Fruit fly (Drosophila melanogaster) whole organism, embryonic: ENCODE data around the gene eys.
A peak's percentile ranks its signal among the peaks of the same experiment; 100 is the strongest.

Experiments
- CG12942 ChIP-seq: fragments of 200-800 bp; sonication (Bioruptor generic); optimal IDR thresholded peaks from 3 replicates; lab custom pipeline; 2016; ENCODE audit warnings: missing biosample characterization, missing genetic modification characterization
- CG13287 ChIP-seq: fragments of 200-800 bp; sonication (Bioruptor generic); IDR thresholded peaks from 2 replicates; pipeline ENCODE4 v1.3.6; 2022; ENCODE audit warnings: missing biosample characterization, missing genetic modification characterization; ENCODE audit not compliant: partially characterized antibody
- CG13624 ChIP-seq: fragments of 200-800 bp; sonication (Bioruptor generic); optimal IDR thresholded peaks from 2 replicates; lab custom pipeline; 2016; ENCODE audit warnings: missing biosample characterization, missing genetic modification characterization
- CG13894 ChIP-seq: fragments of 200-800 bp; sonication (Bioruptor generic); optimal IDR thresholded peaks from 3 replicates; lab custom pipeline; 2018; ENCODE audit warnings: missing biosample characterization, mild to moderate bottlenecking, missing genetic modification characterization, moderate library complexity
- CG14965 ChIP-seq: fragments of 200-800 bp; sonication (Bioruptor generic); optimal IDR thresholded peaks from 2 replicates; lab custom pipeline; 2016; ENCODE audit warnings: missing biosample characterization, missing genetic modification characterization, borderline replicate concordance
- CG15011 ChIP-seq: fragments of 200-800 bp; sonication (Bioruptor generic); optimal IDR thresholded peaks from 3 replicates; lab custom pipeline; 2018; ENCODE audit warnings: missing biosample characterization, mild to moderate bottlenecking, missing genetic modification characterization
- CG1529 ChIP-seq: fragments of 200-800 bp; sonication (Bioruptor generic); optimal IDR thresholded peaks from 3 replicates; lab custom pipeline; 2018; ENCODE audit warnings: missing biosample characterization, missing genetic modification characterization
- CG17328 ChIP-seq: fragments of 200-800 bp; sonication (Bioruptor generic); IDR thresholded peaks from 2 replicates; pipeline ENCODE4 v1.3.6; 2022; ENCODE audit warnings: missing biosample characterization, missing genetic modification characterization
- CG30403 ChIP-seq: fragments of 200-800 bp; sonication (Bioruptor generic); optimal IDR thresholded peaks from 3 replicates; lab custom pipeline; 2016; ENCODE audit warnings: missing biosample characterization, missing genetic modification characterization
- CG32532 ChIP-seq: fragments of 200-800 bp; sonication (Bioruptor generic); IDR thresholded peaks from 2 replicates; pipeline ENCODE4 v1.3.6; 2022; ENCODE audit warnings: missing biosample characterization, missing genetic modification characterization
- CG4282 ChIP-seq: fragments of 200-800 bp; sonication (Bioruptor generic); optimal IDR thresholded peaks from 2 replicates; lab custom pipeline; 2016; ENCODE audit warnings: missing biosample characterization, missing genetic modification characterization
- CG4404 ChIP-seq: fragments of 200-800 bp; sonication (Bioruptor generic); IDR thresholded peaks from 2 replicates; pipeline ENCODE4 v1.3.6; 2022; ENCODE audit warnings: missing biosample characterization, missing genetic modification characterization
- CG4707 ChIP-seq: fragments of 200-800 bp; sonication (Bioruptor generic); optimal IDR thresholded peaks from 2 replicates; lab custom pipeline; 2018; ENCODE audit warnings: missing biosample characterization, mild to moderate bottlenecking, missing genetic modification characterization, moderate library complexity
- CG4854 ChIP-seq: fragments of 200-800 bp; sonication (Bioruptor generic); optimal IDR thresholded peaks from 2 replicates; lab custom pipeline; 2016; ENCODE audit warnings: missing biosample characterization, missing genetic modification characterization, inconsistent platforms
- CG7745 ChIP-seq: fragments of 200-800 bp; sonication (Bioruptor generic); optimal IDR thresholded peaks from 2 replicates; lab custom pipeline; 2018; ENCODE audit warnings: missing biosample characterization, mild to moderate bottlenecking, missing genetic modification characterization, moderate library complexity
- CG8281 ChIP-seq: fragments of 200-800 bp; sonication (Bioruptor generic); optimal IDR thresholded peaks from 2 replicates; lab custom pipeline; 2018; ENCODE audit warnings: missing biosample characterization, mild to moderate bottlenecking, missing genetic modification characterization, moderate library complexity
- CG8478 ChIP-seq: fragments of >200 bp; optimal IDR thresholded peaks from 2 replicates; lab custom pipeline; 2018
- CG9727 ChIP-seq: fragments of 200-800 bp; sonication (Bioruptor generic); optimal IDR thresholded peaks from 3 replicates; lab custom pipeline; 2017; ENCODE audit warnings: missing biosample characterization, mild to moderate bottlenecking, missing genetic modification characterization
- CG9932 ChIP-seq: fragments of 200-800 bp; sonication (Bioruptor generic); IDR thresholded peaks from 2 replicates; pipeline ENCODE4 v1.3.6; 2022; ENCODE audit warnings: missing biosample characterization, missing genetic modification characterization
- CHES-1-like ChIP-seq: fragments of 200-800 bp; sonication (Bioruptor generic); optimal IDR thresholded peaks from 2 replicates; lab custom pipeline; 2016; ENCODE audit warnings: missing biosample characterization, missing genetic modification characterization
- Dek ChIP-seq: fragments of 200-800 bp; sonication (Bioruptor generic); optimal IDR thresholded peaks from 3 replicates; lab custom pipeline; 2019; ENCODE audit warnings: missing biosample characterization, mild to moderate bottlenecking, missing genetic modification characterization, moderate library complexity
- Drgx ChIP-seq: fragments of 200-800 bp; sonication (Bioruptor generic); IDR thresholded peaks from 2 replicates; pipeline ENCODE4 v1.3.6; 2022; ENCODE audit warnings: missing biosample characterization, missing genetic modification characterization
- Ets97D ChIP-seq: fragments of 200-800 bp; sonication (Bioruptor generic); optimal IDR thresholded peaks from 3 replicates; lab custom pipeline; 2016; ENCODE audit warnings: missing biosample characterization, missing genetic modification characterization
- Fer3 ChIP-seq: fragments of 200-800 bp; sonication (Bioruptor generic); optimal IDR thresholded peaks from 2 replicates; lab custom pipeline; 2018; ENCODE audit warnings: missing biosample characterization, mild to moderate bottlenecking, missing genetic modification characterization, moderate library complexity
- HLH4C ChIP-seq: fragments of 200-800 bp; sonication (Bioruptor generic); IDR thresholded peaks from 3 replicates; pipeline ENCODE4 v1.3.6; 2022; ENCODE audit warnings: missing biosample characterization, missing genetic modification characterization; ENCODE audit not compliant: partially characterized antibody
- Hr39 ChIP-seq: fragments of >200 bp; optimal IDR thresholded peaks from 2 replicates; lab custom pipeline; 2017
- Jarid2 ChIP-seq: fragments of 200-800 bp; sonication (Bioruptor generic); optimal IDR thresholded peaks from 3 replicates; lab custom pipeline; 2017; ENCODE audit warnings: mild to moderate bottlenecking, missing biosample characterization, missing genetic modification reagents, missing genetic modification characterization
- Lim3 ChIP-seq: fragments of 200-800 bp; sonication (Bioruptor generic); IDR thresholded peaks from 2 replicates; pipeline ENCODE4 v1.3.6; 2022; ENCODE audit warnings: missing biosample characterization, missing genetic modification characterization
- MESR4 ChIP-seq: fragments of 200-800 bp; sonication (Bioruptor generic); optimal IDR thresholded peaks from 2 replicates; lab custom pipeline; 2018; ENCODE audit warnings: missing biosample characterization, mild to moderate bottlenecking, missing genetic modification characterization, moderate library complexity
- ac ChIP-seq: fragments of 200-800 bp; sonication (Bioruptor generic); optimal IDR thresholded peaks from 3 replicates; lab custom pipeline; 2017; ENCODE audit warnings: missing biosample characterization, mild to moderate bottlenecking, missing genetic modification characterization
- ara ChIP-seq: fragments of 200-800 bp; sonication (Bioruptor generic); IDR thresholded peaks from 2 replicates; pipeline ENCODE4 v1.3.6; 2022; ENCODE audit warnings: missing biosample characterization, missing genetic modification characterization
- ato ChIP-seq: fragments of 200-800 bp; sonication (Bioruptor generic); IDR thresholded peaks from 2 replicates; pipeline ENCODE4 v1.3.6; 2022; ENCODE audit warnings: missing biosample characterization, missing genetic modification characterization; ENCODE audit not compliant: partially characterized antibody
- az2 ChIP-seq: fragments of 200-800 bp; sonication (Bioruptor generic); optimal IDR thresholded peaks from 3 replicates; lab custom pipeline; 2016; ENCODE audit warnings: missing biosample characterization, missing genetic modification characterization
- bbx ChIP-seq: fragments of 200-800 bp; sonication (Bioruptor generic); IDR thresholded peaks from 2 replicates; pipeline ENCODE4 v1.3.6; 2022; ENCODE audit warnings: missing biosample characterization, missing genetic modification characterization; ENCODE audit not compliant: partially characterized antibody
- caup ChIP-seq: fragments of 200-800 bp; sonication (Bioruptor generic); optimal IDR thresholded peaks from 3 replicates; lab custom pipeline; 2017; ENCODE audit warnings: missing biosample characterization, mild to moderate bottlenecking, missing genetic modification characterization, moderate library complexity; ENCODE audit not compliant: severe bottlenecking
- chinmo ChIP-seq: fragments of 200-800 bp; sonication (Bioruptor generic); IDR thresholded peaks from 4 replicates; pipeline ENCODE4 v1.3.6; 2022; ENCODE audit warnings: missing biosample characterization, missing genetic modification characterization; ENCODE audit not compliant: partially characterized antibody
- croc ChIP-seq: fragments of 200-800 bp; sonication (Bioruptor generic); conservative IDR thresholded peaks from 3 replicates; pipeline ENCODE4 v1.3.6; 2022; ENCODE audit warnings: missing biosample characterization, missing genetic modification characterization
- fd102C ChIP-seq: fragments of 200-800 bp; sonication (Bioruptor generic); optimal IDR thresholded peaks from 2 replicates; lab custom pipeline; 2018; ENCODE audit warnings: missing biosample characterization, mild to moderate bottlenecking, missing genetic modification characterization, moderate library complexity
- hb ChIP-seq: fragments of 200-800 bp; sonication (Bioruptor generic); IDR thresholded peaks from 3 replicates; pipeline ENCODE4 v1.3.6; 2022; ENCODE audit warnings: missing biosample characterization, missing genetic modification characterization; ENCODE audit not compliant: partially characterized antibody
- maf-S ChIP-seq: fragments of 200-800 bp; sonication (Bioruptor generic); optimal IDR thresholded peaks from 2 replicates; lab custom pipeline; 2016; ENCODE audit warnings: missing biosample characterization, missing genetic modification characterization
- nau ChIP-seq: fragments of 200-800 bp; sonication (Bioruptor generic); optimal IDR thresholded peaks from 3 replicates; lab custom pipeline; 2017; ENCODE audit warnings: missing biosample characterization, mild to moderate bottlenecking, missing genetic modification characterization, missing genetic modification reagents
- nerfin-2 ChIP-seq: fragments of 200-800 bp; sonication (Bioruptor generic); IDR thresholded peaks from 2 replicates; pipeline ENCODE4 v1.3.6; 2022; ENCODE audit warnings: missing biosample characterization, missing genetic modification characterization; ENCODE audit not compliant: partially characterized antibody
- odd ChIP-seq: fragments of 200-800 bp; sonication (Bioruptor generic); optimal IDR thresholded peaks from 2 replicates; lab custom pipeline; 2017; ENCODE audit warnings: missing biosample characterization, mild to moderate bottlenecking, missing genetic modification characterization
- pzg ChIP-seq: fragments of 200-800 bp; sonication (Bioruptor generic); optimal IDR thresholded peaks from 3 replicates; lab custom pipeline; 2018; ENCODE audit warnings: missing biosample characterization, mild to moderate bottlenecking, missing genetic modification characterization, moderate library complexity
- row ChIP-seq: fragments of 200-800 bp; sonication (Bioruptor generic); IDR thresholded peaks from 3 replicates; pipeline ENCODE4 v1.3.6; 2022; ENCODE audit warnings: missing biosample characterization, missing genetic modification characterization
- slbo ChIP-seq: fragments of 200-800 bp; sonication (Bioruptor generic); IDR thresholded peaks from 2 replicates; pipeline ENCODE4 v1.3.6; 2022; ENCODE audit warnings: missing biosample characterization, missing genetic modification characterization
- sug ChIP-seq: fragments of 200-800 bp; optimal IDR thresholded peaks from 2 replicates; lab custom pipeline; 2019; ENCODE audit warnings: missing biosample characterization, mild to moderate bottlenecking, missing genetic modification characterization, moderate library complexity
- tup ChIP-seq: fragments of 200-800 bp; sonication (Bioruptor generic); optimal IDR thresholded peaks from 2 replicates; lab custom pipeline; 2016; ENCODE audit warnings: missing biosample characterization, mild to moderate bottlenecking, missing genetic modification characterization, moderate library complexity
- tx ChIP-seq: fragments of 200-800 bp; sonication (Bioruptor generic); optimal IDR thresholded peaks from 2 replicates; lab custom pipeline; 2016; ENCODE audit warnings: missing biosample characterization, missing genetic modification characterization

Gene eys

DNA sequence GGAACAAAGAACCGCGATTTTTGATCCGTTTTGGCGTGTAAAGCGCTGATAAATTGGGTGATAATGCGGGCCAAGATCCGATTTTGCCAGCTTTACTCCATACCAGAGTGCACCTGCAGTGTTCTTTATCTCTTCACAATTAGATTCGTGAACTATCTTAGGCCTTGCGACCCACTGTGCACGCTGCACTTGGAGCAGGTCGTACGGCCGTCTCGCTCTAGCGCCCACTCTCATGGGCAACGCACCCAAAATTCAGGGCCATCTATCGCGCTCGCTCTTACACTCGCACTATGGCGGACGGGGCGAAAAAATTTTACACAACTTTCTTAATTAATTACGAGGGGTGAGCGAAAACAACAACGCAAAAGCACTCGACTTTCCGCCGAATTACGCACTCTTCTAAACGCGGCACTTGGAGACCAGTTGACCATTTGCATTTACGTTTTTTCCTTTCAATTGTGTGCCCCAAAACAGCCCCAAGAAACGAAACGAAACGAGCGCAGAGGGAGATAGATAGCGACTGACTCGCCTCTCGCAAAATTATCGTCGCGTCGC lies 52.8 kb downstream of the eys start (continued):
- TF ChIP-seq CG13287 (GFP tag; lab: Robert Waterston, UW): peak; percentile 27; the same call in 1 of the 2 replicates
- TF ChIP-seq sug (tag; lab: Kevin White, UChicago): no peak
- TF ChIP-seq Ets97D (GFP tag; lab: Kevin White, UChicago): no peak
- TF ChIP-seq fd102C: no peak
- TF ChIP-seq CG30403 (GFP tag; lab: Kevin White, UChicago): no peak
- TF ChIP-seq Lim3 (GFP tag; lab: Robert Waterston, UW): no peak
- TF ChIP-seq CHES-1-like (GFP tag; lab: Kevin White, UChicago): no peak
- TF ChIP-seq CG4707 (GFP tag; lab: Kevin White, UChicago): peak; percentile 95
- TF ChIP-seq caup (GFP tag; lab: Kevin White, UChicago): no peak
- TF ChIP-seq CG8281 (tag; lab: Kevin White, UChicago): no peak
- 0 out of 2 replicates have a peak, but pooled peaks have one; percentile 20 for TF ChIP-seq ato (GFP tag; lab: Robert Waterston, UW)
- TF ChIP-seq CG9932 (GFP tag; lab: Robert Waterston, UW): 0 out of 2 replicates have a peak, but pooled peaks have one; percentile 6
- no peak for TF ChIP-seq CG14965
- TF ChIP-seq ac (GFP tag; lab: Kevin White, UChicago): no peak
- no peak for TF ChIP-seq CG15011 (GFP tag; lab: Kevin White, UChicago)
- peak; percentile 44; the same call in 2 of the 3 replicates for TF ChIP-seq HLH4C (GFP tag; lab: Robert Waterston, UW)
- no peak for TF ChIP-seq CG4854
- peak; percentile 82 for TF ChIP-seq row
- TF ChIP-seq croc (GFP tag; lab: Robert Waterston, UW): 0 out of 3 replicates have a peak, but pooled peaks have one; percentile 3
- peak; percentile 88 for TF ChIP-seq CG7745
- no peak for TF ChIP-seq tup (GFP tag; lab: Kevin White, UChicago)
- peak; percentile 13; the same call in 1 of the 2 replicates for TF ChIP-seq Drgx (GFP tag; lab: Robert Waterston, UW)
- TF ChIP-seq odd (GFP tag; lab: Kevin White, UChicago): no peak
- TF ChIP-seq Hr39 (lab: Kevin White, UChicago): no peak
- peak; percentile 41 for TF ChIP-seq slbo (GFP tag; lab: Robert Waterston, UW)
- peak; percentile 19 for TF ChIP-seq CG13624 (GFP tag; lab: Kevin White, UChicago)
- TF ChIP-seq CG4404: no peak
- TF ChIP-seq chinmo (GFP tag; lab: Robert Waterston, UW): peak; percentile 98
- peak; percentile 88 for TF ChIP-seq MESR4 (GFP tag; lab: Kevin White, UChicago)
- TF ChIP-seq CG1529 (GFP tag; lab: Kevin White, UChicago): no peak
- TF ChIP-seq az2: no peak
- no peak for TF ChIP-seq CG12942 (GFP tag; lab: Kevin White, UChicago)
- TF ChIP-seq Fer3 (tag; lab: Kevin White, UChicago): no peak
- TF ChIP-seq CG9727 (GFP tag; lab: Kevin White, UChicago): no peak
- TF ChIP-seq hb (GFP tag; lab: Robert Waterston, UW): peak; percentile 63; the same call in 1 of the 3 replicates
- no peak for TF ChIP-seq tx
- TF ChIP-seq CG32532 (GFP tag; lab: Robert Waterston, UW): peak; percentile 45; the same call in 1 of the 2 replicates
- peak; percentile 7 for TF ChIP-seq pzg (GFP tag; lab: Kevin White, UChicago)
- TF ChIP-seq CG13894 (tag; lab: Kevin White, UChicago): no peak
- TF ChIP-seq CG17328: no peak
- TF ChIP-seq nau (GFP tag; lab: Kevin White, UChicago): no peak
- TF ChIP-seq CG4282 (GFP tag; lab: Kevin White, UChicago): peak; percentile 88
- TF ChIP-seq Jarid2 (GFP tag; lab: Kevin White, UChicago): peak; percentile 6
- peak; percentile 72 for TF ChIP-seq bbx (GFP tag; lab: Robert Waterston, UW)
- TF ChIP-seq CG8478 (lab: Kevin White, UChicago): peak; percentile 95
- no peak for TF ChIP-seq maf-S (GFP tag; lab: Kevin White, UChicago)
- peak; percentile 47 for TF ChIP-seq nerfin-2 (GFP tag; lab: Robert Waterston, UW)
- TF ChIP-seq ara: peak; percentile 43; the same call in 1 of the 2 replicates
- no peak for TF ChIP-seq Dek (tag; lab: Kevin White, UChicago)
